Worm (Caenorhabditis elegans) whole organism, L2 larva: ENCODE results near the gene sul-2.
A peak's percentile ranks its signal among the peaks of the same experiment; 100 is the strongest.

ENCODE experiments used
- C34F6.9 ChIP-seq: fragments of 150-350 bp; optimal IDR thresholded peaks from 2 replicates; lab custom pipeline; 2014; ENCODE audit warnings: missing biosample characterization, missing genetic modification characterization
- F13H6.1 ChIP-seq: sonication (generic microtip); optimal IDR thresholded peaks from 2 replicates; lab custom pipeline; 2016; ENCODE audit warnings: missing genetic modification characterization, missing compliant biosample characterization
- R02D3.7 ChIP-seq: fragments of 150-350 bp; optimal IDR thresholded peaks from 2 replicates; lab custom pipeline; 2014; ENCODE audit warnings: missing biosample characterization, missing genetic modification characterization
- Y55F3AM.14 ChIP-seq: fragments of 200-800 bp; sonication (Bioruptor generic); optimal IDR thresholded peaks from 2 replicates; lab custom pipeline; 2018; ENCODE audit warnings: mild to moderate bottlenecking, missing genetic modification characterization, missing compliant biosample characterization
- ZK546.5 ChIP-seq: sonication (generic microtip); optimal IDR thresholded peaks from 2 replicates; lab custom pipeline; 2017; ENCODE audit warnings: missing biosample characterization, missing genetic modification characterization
- alr-1 ChIP-seq: fragments of 150-350 bp; optimal IDR thresholded peaks from 2 replicates; lab custom pipeline; 2014; ENCODE audit warnings: missing biosample characterization, missing genetic modification characterization
- aly-2 ChIP-seq: fragments of 150-350 bp; optimal IDR thresholded peaks from 2 replicates; lab custom pipeline; 2014; ENCODE audit warnings: missing biosample characterization, missing genetic modification characterization
- ama-1 ChIP-seq: fragments of 150-350 bp; optimal IDR thresholded peaks from 2 replicates; lab custom pipeline; 2018; ENCODE audit warnings: inconsistent platforms
- blmp-1 ChIP-seq: sonication (generic microtip); optimal IDR thresholded peaks from 2 replicates; lab custom pipeline; 2017; ENCODE audit warnings: missing genetic modification characterization, mild to moderate bottlenecking, missing compliant biosample characterization, antibody characterized with exemption, moderate library complexity; ENCODE audit not compliant: insufficient read depth
- ceh-16 ChIP-seq: fragments of 150-350 bp; optimal IDR thresholded peaks from 2 replicates; lab custom pipeline; 2014; ENCODE audit warnings: missing biosample characterization, missing genetic modification characterization
- ceh-82 ChIP-seq: fragments of 150-350 bp; optimal IDR thresholded peaks from 2 replicates; lab custom pipeline; 2014; ENCODE audit warnings: missing biosample characterization, missing genetic modification characterization
- crh-2 ChIP-seq: sonication (generic microtip); optimal IDR thresholded peaks from 2 replicates; lab custom pipeline; 2017; ENCODE audit warnings: missing biosample characterization, missing genetic modification characterization
- dmd-4 ChIP-seq: sonication (generic microtip); optimal IDR thresholded peaks from 2 replicates; lab custom pipeline; 2017; ENCODE audit warnings: missing biosample characterization, missing genetic modification characterization
- elt-1 ChIP-seq: fragments of 150-350 bp; optimal IDR thresholded peaks from 2 replicates; lab custom pipeline; 2014; ENCODE audit warnings: missing biosample characterization, missing genetic modification characterization
- elt-3 ChIP-seq: sonication (generic microtip); optimal IDR thresholded peaks from 2 replicates; lab custom pipeline; 2017; ENCODE audit warnings: missing biosample characterization, missing genetic modification characterization
- fos-1 ChIP-seq: fragments of 150-350 bp; optimal IDR thresholded peaks from 2 replicates; lab custom pipeline; 2014; ENCODE audit warnings: missing biosample characterization, missing genetic modification characterization
- gmeb-1 ChIP-seq: fragments of 150-350 bp; optimal IDR thresholded peaks from 2 replicates; lab custom pipeline; 2014; ENCODE audit warnings: missing biosample characterization, missing genetic modification characterization
- lin-11 ChIP-seq: fragments of 150-350 bp; sonication (generic microtip); optimal IDR thresholded peaks from 2 replicates; lab custom pipeline; 2014; ENCODE audit warnings: missing biosample characterization, missing genetic modification characterization, inconsistent platforms, mixed read lengths
- lin-13 ChIP-seq: fragments of 150-350 bp; optimal IDR thresholded peaks from 2 replicates; lab custom pipeline; 2014; ENCODE audit warnings: missing biosample characterization, missing genetic modification reagents, missing genetic modification characterization
- lin-39 ChIP-seq: fragments of 150-350 bp; optimal IDR thresholded peaks from 2 replicates; lab custom pipeline; 2014; ENCODE audit warnings: missing biosample characterization, missing genetic modification reagents, missing genetic modification characterization
- lsy-2 ChIP-seq, 2 experiments: fragments of 150-350 bp in 1 of 2; sonication (generic microtip) in 1 of 2; optimal IDR thresholded peaks; 2 replicates each; lab custom pipeline; 2014 to 2017; ENCODE audit warnings: missing biosample characterization in 2 of 2, missing genetic modification characterization in 2 of 2
- mab-5 ChIP-seq: fragments of 150-350 bp; optimal IDR thresholded peaks from 2 replicates; lab custom pipeline; 2014; ENCODE audit warnings: missing biosample characterization, missing genetic modification characterization
- mbf-1 ChIP-seq: sonication (generic microtip); optimal IDR thresholded peaks from 2 replicates; lab custom pipeline; 2017; ENCODE audit warnings: missing biosample characterization, missing genetic modification characterization
- nhr-10 ChIP-seq: sonication (generic microtip); optimal IDR thresholded peaks from 2 replicates; lab custom pipeline; 2017; ENCODE audit warnings: missing biosample characterization, missing genetic modification characterization
- nhr-11 ChIP-seq: fragments of 150-350 bp; optimal IDR thresholded peaks from 2 replicates; lab custom pipeline; 2014; ENCODE audit warnings: missing biosample characterization, missing genetic modification characterization
- nhr-12 ChIP-seq: fragments of 150-350 bp; optimal IDR thresholded peaks from 2 replicates; lab custom pipeline; 2014; ENCODE audit warnings: missing biosample characterization, missing genetic modification characterization
- nhr-129 ChIP-seq: fragments of 150-350 bp; optimal IDR thresholded peaks from 2 replicates; lab custom pipeline; 2014; ENCODE audit warnings: missing biosample characterization, missing genetic modification characterization
- nhr-21 ChIP-seq: fragments of 150-350 bp; optimal IDR thresholded peaks from 2 replicates; lab custom pipeline; 2014; ENCODE audit warnings: missing biosample characterization, missing genetic modification characterization
- nhr-23 ChIP-seq: fragments of 150-350 bp; optimal IDR thresholded peaks from 2 replicates; lab custom pipeline; 2014; ENCODE audit warnings: missing biosample characterization, missing genetic modification reagents, missing genetic modification characterization
- nhr-237 ChIP-seq: fragments of 150-350 bp; optimal IDR thresholded peaks from 2 replicates; lab custom pipeline; 2014; ENCODE audit warnings: missing biosample characterization, missing genetic modification characterization
- nhr-25 ChIP-seq: fragments of 150-350 bp; sonication (generic microtip); optimal IDR thresholded peaks from 3 replicates; lab custom pipeline; 2014; ENCODE audit warnings: missing biosample characterization, missing genetic modification characterization
- nhr-6 ChIP-seq: fragments of 150-350 bp; optimal IDR thresholded peaks from 2 replicates; lab custom pipeline; 2014; ENCODE audit warnings: missing biosample characterization, missing genetic modification characterization
- nhr-77 ChIP-seq: fragments of 150-350 bp; optimal IDR thresholded peaks from 2 replicates; lab custom pipeline; 2014; ENCODE audit warnings: missing biosample characterization, missing genetic modification characterization
- peb-1 ChIP-seq: fragments of 150-350 bp; optimal IDR thresholded peaks from 2 replicates; lab custom pipeline; 2014; ENCODE audit warnings: missing biosample characterization, missing genetic modification characterization
- sem-4 ChIP-seq: fragments of 150-350 bp; optimal IDR thresholded peaks from 2 replicates; lab custom pipeline; 2014; ENCODE audit warnings: missing biosample characterization, missing genetic modification reagents, missing genetic modification characterization
- skn-1 ChIP-seq: sonication (generic microtip); optimal IDR thresholded peaks from 2 replicates; lab custom pipeline; 2017; ENCODE audit warnings: missing biosample characterization, missing genetic modification characterization
- sma-3 ChIP-seq: sonication (generic microtip); optimal IDR thresholded peaks from 2 replicates; lab custom pipeline; 2016; ENCODE audit warnings: missing genetic modification reagents, missing genetic modification characterization, missing compliant biosample characterization
- sma-9 ChIP-seq, 2 experiments: fragments of 150-350 bp in 1 of 2; sonication (generic microtip) in 1 of 2; optimal IDR thresholded peaks; 2 replicates each; lab custom pipeline; 2014 to 2016; ENCODE audit warnings: missing genetic modification characterization in 2 of 2, mild to moderate bottlenecking in 1 of 2, missing biosample characterization in 1 of 2, missing compliant biosample characterization in 1 of 2, missing genetic modification reagents in 1 of 2, moderate library complexity in 1 of 2
- snpc-4 ChIP-seq: fragments of 150-350 bp; optimal IDR thresholded peaks from 2 replicates; lab custom pipeline; 2014; ENCODE audit warnings: missing biosample characterization, missing genetic modification characterization
- unc-39 ChIP-seq: fragments of 150-350 bp; optimal IDR thresholded peaks from 2 replicates; lab custom pipeline; 2014; ENCODE audit warnings: missing biosample characterization, missing genetic modification characterization
- unc-55 ChIP-seq: fragments of 150-350 bp; sonication (generic microtip); optimal IDR thresholded peaks from 3 replicates; lab custom pipeline; 2014; ENCODE audit warnings: missing biosample characterization, missing genetic modification reagents, missing genetic modification characterization
- unc-62 ChIP-seq: fragments of 150-350 bp; optimal IDR thresholded peaks from 2 replicates; lab custom pipeline; 2014; ENCODE audit warnings: missing biosample characterization, missing genetic modification reagents, missing genetic modification characterization
- ztf-11 ChIP-seq: sonication (generic microtip); optimal IDR thresholded peaks from 2 replicates; lab custom pipeline; 2017; ENCODE audit warnings: missing biosample characterization, missing genetic modification characterization
- ztf-4 ChIP-seq: fragments of 150-350 bp; optimal IDR thresholded peaks from 2 replicates; lab custom pipeline; 2014; ENCODE audit warnings: missing biosample characterization, missing genetic modification characterization

The sul-2 gene

DNA sequence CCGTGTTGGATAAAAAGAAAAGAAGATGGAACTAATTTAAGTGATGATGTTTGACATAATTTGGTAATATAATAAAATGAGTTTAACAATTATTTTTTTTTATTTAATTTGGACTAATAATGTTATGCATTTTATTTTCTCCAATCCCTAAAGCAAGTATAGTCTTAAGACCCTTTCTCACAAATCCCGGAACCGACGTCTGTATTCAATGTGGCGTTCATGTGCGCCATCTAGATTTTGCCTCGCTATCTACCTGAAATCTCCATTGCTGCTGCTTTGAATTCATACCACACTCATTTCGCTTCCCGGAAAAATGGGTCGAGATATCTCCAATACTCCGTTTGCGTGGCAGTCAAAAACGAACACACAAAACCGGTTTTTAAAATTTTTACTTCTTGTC lies 34.2 kb upstream of the sul-2 start, which contains the start of gene D1014.5:
TSS of gene D1014.5 (plus strand) at position 301 of the 400 bp plus-strand sequence.
- TF ChIP-seq ceh-16 (no peak), nhr-10 (tag; lab: Kevin White, UChicago) (no peak), elt-3 (no peak), nhr-21 (no peak), gmeb-1 (tag; lab: Kevin White, UChicago) (no peak), unc-62 (GFP tag; lab: Kevin White, UChicago) (no peak), blmp-1 (tag; lab: Kevin White, UChicago) (no peak), unc-55 (GFP tag; lab: Kevin White, UChicago) (no peak), ama-1 (lab: Kevin White, UChicago) (no peak), snpc-4 (no peak), Y55F3AM.14 (GFP tag; lab: Kevin White, UChicago) (no peak), fos-1 (tag; lab: Kevin White, UChicago) (no peak), nhr-11 (no peak), C34F6.9 (tag; lab: Kevin White, UChicago) (no peak), dmd-4 (tag; lab: Kevin White, UChicago) (no peak), nhr-6 (tag; lab: Kevin White, UChicago) (no peak)

DNA sequence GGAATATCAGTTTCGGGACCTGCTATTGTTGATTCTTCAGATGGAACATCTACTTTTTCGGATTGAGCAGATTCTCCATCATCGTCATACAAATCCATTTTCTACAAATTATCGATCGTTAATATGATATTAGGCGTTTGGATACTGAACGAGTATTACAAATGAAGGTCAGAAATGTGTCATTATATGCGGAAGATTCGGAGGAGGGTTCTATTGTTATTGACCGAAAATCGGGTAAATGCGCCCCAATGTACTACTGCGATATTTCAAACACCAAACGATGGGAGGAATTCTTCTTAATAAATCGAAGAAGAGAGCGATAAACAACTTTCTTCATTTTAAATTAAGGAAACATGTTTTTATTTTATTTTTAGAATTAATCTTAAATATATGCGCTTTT lies 28.3 kb upstream of the sul-2 start, which contains the start of gene spr-1:
TSS of gene spr-1 (minus strand) at position 101 of the 400 bp plus-strand sequence.
- no peak for TF ChIP-seq C34F6.9 (tag; lab: Kevin White, UChicago)
- no peak for TF ChIP-seq nhr-23 (tag; lab: Kevin White, UChicago)
- no peak for TF ChIP-seq F13H6.1
- TF ChIP-seq alr-1 (tag; lab: Kevin White, UChicago) = no peak
- no peak for TF ChIP-seq crh-2 (tag; lab: Kevin White, UChicago)

DNA sequence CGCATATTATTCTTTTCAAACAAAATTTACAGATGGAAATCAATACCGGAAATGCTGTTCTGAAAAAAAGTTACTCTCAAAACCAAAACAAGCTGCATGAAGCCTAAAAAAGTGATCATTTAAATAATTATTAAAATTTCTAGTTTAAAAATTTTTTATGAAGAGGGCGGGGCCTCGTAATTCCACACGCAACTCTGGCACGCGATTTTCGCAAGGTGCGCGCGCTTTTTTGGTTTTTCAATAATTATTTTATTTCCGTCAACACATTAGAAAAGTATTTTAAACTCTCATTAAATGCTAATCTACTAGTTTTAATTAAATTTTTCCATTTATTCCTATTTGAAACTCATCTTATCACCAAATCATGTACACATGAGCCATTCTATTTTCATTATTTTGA lies 27.8 kb upstream of the sul-2 start:
- TF ChIP-seq ZK546.5 (tag; lab: Kevin White, UChicago) (no peak), mab-5 (tag; lab: Kevin White, UChicago) (no peak), nhr-11 (no peak), unc-55 (GFP tag; lab: Kevin White, UChicago) (no peak), dmd-4 (tag; lab: Kevin White, UChicago) (no peak), F13H6.1 (no peak), lin-13 (no peak), C34F6.9 (tag; lab: Kevin White, UChicago) (no peak), unc-62 (GFP tag; lab: Kevin White, UChicago) (no peak), alr-1 (tag; lab: Kevin White, UChicago) (no peak), ceh-82 (tag; lab: Kevin White, UChicago) (no peak), aly-2 (no peak), lsy-2 (tag; optimal IDR thresholded peaks at IDR 0.05; lab: Kevin White, UChicago) (no peak), unc-39 (tag; lab: Kevin White, UChicago) (no peak)

DNA sequence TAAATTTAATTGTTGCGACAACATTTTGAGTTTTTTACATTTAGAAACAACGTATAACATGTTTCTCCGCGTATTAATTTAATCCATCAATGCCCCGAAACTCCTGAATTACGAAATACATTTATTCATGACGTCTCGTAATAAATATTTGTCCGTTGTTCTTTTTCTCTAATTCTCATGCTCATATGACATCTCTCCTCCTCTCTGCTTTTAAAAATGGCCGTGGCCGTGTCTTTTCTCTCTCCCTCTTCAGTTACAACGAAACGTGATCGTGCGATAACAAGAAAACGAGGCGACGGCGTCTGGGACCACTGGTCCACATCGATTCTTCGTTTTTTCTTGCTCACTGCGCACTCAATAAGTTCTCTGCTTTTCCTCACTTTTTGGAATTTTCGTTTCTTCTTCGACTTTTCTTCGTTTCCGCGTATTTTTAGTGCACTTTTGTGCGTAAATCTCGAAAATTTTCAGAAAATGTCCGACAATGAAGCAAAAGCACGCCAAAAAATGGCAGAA lies 27.3 kb upstream of the sul-2 start, which contains the start of gene snap-1:
TSS of gene snap-1 (plus strand) at position 463 of the 513 bp plus-strand sequence.
- TF ChIP-seq alr-1 (tag; lab: Kevin White, UChicago) (no peak), peb-1 (tag; lab: Kevin White, UChicago) (no peak), lin-39 (tag; lab: Kevin White, UChicago) (no peak), mbf-1 (tag; lab: Kevin White, UChicago) (no peak), snpc-4 (peak; percentile 47), gmeb-1 (tag; lab: Kevin White, UChicago) (no peak), ama-1 (lab: Kevin White, UChicago) (peak; percentile 26), fos-1 (tag; lab: Kevin White, UChicago) (peak; percentile 48), lin-11 (no peak), lsy-2 (tag; optimal IDR thresholded peaks at IDR 0.05; lab: Kevin White, UChicago) (peak in 1 of 2 experiments; percentile 64), skn-1 (no peak), sem-4 (tag; lab: Kevin White, UChicago) (no peak), ztf-4 (tag; lab: Kevin White, UChicago) (peak; percentile 26), blmp-1 (tag; lab: Kevin White, UChicago) (no peak), crh-2 (tag; lab: Kevin White, UChicago) (peak; percentile 45), Y55F3AM.14 (GFP tag; lab: Kevin White, UChicago) (no peak), R02D3.7 (tag; lab: Kevin White, UChicago) (no peak), nhr-11 (no peak), nhr-237 (tag; lab: Kevin White, UChicago) (no peak), unc-62 (GFP tag; lab: Kevin White, UChicago) (no peak), dmd-4 (tag; lab: Kevin White, UChicago) (no peak), elt-3 (no peak), lin-13 (no peak), unc-55 (GFP tag; lab: Kevin White, UChicago) (peak; percentile 62), unc-39 (tag; lab: Kevin White, UChicago) (no peak), nhr-25 (tag; lab: Kevin White, UChicago) (peak; percentile 2), nhr-21 (peak; percentile 16), nhr-12 (no peak), sma-3 (GFP tag; lab: Kevin White, UChicago) (no peak), nhr-129 (peak; percentile 70), elt-1 (no peak), mab-5 (tag; lab: Kevin White, UChicago) (peak; percentile 55), ztf-11 (no peak), nhr-6 (tag; lab: Kevin White, UChicago) (no peak), ZK546.5 (tag; lab: Kevin White, UChicago) (no peak), nhr-77 (no peak), sma-9 (GFP tag; optimal IDR thresholded peaks at IDR 0.05; lab: Kevin White, UChicago) (peak; percentile 70), sma-9 (tag; optimal IDR thresholded peaks at IDR 0.05; lab: Kevin White, UChicago) (no peak)
